Fruit fly (Drosophila melanogaster): Measurements from ENCODE around the gene Sox100B.

The Sox100B gene

dm6 chr3R:31066356-31066755 lies 1.3 kb downstream of the Sox100B start:
- no peak for TF ChIP-seq noc (tag; optimal IDR thresholded peaks at IDR 0.05)

dm6 chr3R:31070732-31071131 lies 5.7 kb downstream of the Sox100B start:
- no peak for TF ChIP-seq noc (tag; optimal IDR thresholded peaks at IDR 0.05)

- no peak for TF ChIP-seq noc (tag; optimal IDR thresholded peaks at IDR 0.05)
These were observed 21.3 kb downstream of the Sox100B start for dm6 chr3R:31086394-31086793.

DNA sequence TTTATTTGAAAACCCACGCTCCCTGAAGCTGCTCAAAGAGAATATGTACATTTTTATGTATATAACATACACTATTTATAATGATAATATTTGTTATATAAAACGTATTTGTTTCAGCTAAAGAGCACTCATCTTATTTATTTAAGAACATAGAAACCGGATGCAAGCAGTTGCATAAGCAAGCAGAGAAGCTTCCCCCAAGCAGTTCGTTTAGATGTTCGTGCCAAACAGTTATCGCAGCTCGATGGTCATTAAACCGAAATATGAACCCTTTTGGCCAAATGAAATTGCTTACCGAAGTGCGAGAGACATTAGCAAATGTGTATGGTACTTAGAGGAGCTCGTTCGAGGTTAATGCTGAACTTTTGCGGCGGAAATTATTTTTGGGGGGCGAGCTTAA lies 24.9 kb downstream of the Sox100B start:
- TF ChIP-seq noc (tag; optimal IDR thresholded peaks at IDR 0.05): no peak

dm6 chr3R:31097221-31097620 lies 32.2 kb downstream of the Sox100B start, which contains the start of gene CG11317:
Gene CG11317 (minus strand): TSS chr3R:31097321.
- no peak for TF ChIP-seq noc (tag; optimal IDR thresholded peaks at IDR 0.05)

dm6 chr3R:31101069-31101468 lies 36.0 kb downstream of the Sox100B start, which contains the start of gene CG15553:
Gene CG15553 (minus strand): TSS chr3R:31101169.
- no peak for TF ChIP-seq noc (tag; optimal IDR thresholded peaks at IDR 0.05)

- TF ChIP-seq noc (tag; optimal IDR thresholded peaks at IDR 0.05): no peak
These were observed 44.1 kb downstream of the Sox100B start, which contains the start of gene Mayo for dm6 chr3R:31109126-31109525. Gene Mayo (minus strand): TSS chr3R:31109191.

dm6 chr3R:31119854-31120423 lies 54.9 kb downstream of the Sox100B start:
- TF ChIP-seq noc (tag; optimal IDR thresholded peaks at IDR 0.05): no peak

DNA sequence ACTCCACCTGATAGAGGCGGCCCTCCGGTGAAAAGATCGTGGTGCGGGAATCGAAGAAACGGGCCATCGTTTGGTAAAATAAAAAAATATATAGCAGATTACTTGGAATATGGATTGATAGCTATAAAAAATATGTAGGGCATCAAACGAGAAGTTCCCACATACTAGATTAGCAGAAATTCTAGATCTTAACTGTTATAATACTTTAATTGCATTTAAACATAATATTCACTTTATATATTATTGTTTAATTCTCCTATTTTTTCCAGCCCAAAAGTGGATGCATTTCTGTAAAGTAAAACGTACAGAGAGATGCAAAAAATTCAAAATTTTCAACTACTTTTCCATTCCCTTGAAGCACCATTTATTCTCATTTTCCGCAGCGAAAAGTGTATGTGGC lies 58.3 kb downstream of the Sox100B start, which contains the start of gene Prosalpha3T:
TSS of gene Prosalpha3T (minus strand) at position 101 of the 400 bp plus-strand sequence.
- TF ChIP-seq noc (tag; optimal IDR thresholded peaks at IDR 0.05): no peak

dm6 chr3R:31125746-31126199 lies 60.7 kb downstream of the Sox100B start, which contains the start of gene CG15554:
Gene CG15554 (plus strand): TSS chr3R:31126149.
- no peak for TF ChIP-seq noc (tag; optimal IDR thresholded peaks at IDR 0.05)

DNA sequence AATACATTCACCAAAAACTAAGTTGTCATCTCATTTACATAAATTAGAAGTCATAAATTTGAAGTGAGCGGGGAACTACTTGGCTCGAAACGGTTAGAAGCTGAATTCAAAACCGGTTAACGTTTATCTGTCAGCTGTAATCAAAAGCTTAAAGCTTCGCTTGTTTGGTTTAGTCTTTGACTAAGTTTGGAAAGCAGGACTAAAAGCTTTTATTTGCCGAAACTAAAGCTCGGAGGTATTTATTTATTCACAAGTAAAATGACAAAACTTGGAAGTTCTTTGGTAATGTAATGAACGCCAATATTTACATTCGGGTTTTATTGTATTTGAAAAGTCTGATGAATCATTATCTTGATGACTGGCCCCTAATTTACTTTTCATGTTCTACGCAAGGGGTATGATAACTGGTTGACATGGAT lies 62.3 kb downstream of the Sox100B start:
- TF ChIP-seq noc (tag; optimal IDR thresholded peaks at IDR 0.05): no peak

- TF ChIP-seq noc (tag; optimal IDR thresholded peaks at IDR 0.05): no peak
These were observed 65.5 kb downstream of the Sox100B start, which contains the start of gene Ktch for dm6 chr3R:31130566-31130965. Gene Ktch (minus strand): TSS chr3R:31130666.

Measured in whole organism, larva.